Worm (Caenorhabditis elegans): ENCODE measurements around the gene chts-1.

DNA sequence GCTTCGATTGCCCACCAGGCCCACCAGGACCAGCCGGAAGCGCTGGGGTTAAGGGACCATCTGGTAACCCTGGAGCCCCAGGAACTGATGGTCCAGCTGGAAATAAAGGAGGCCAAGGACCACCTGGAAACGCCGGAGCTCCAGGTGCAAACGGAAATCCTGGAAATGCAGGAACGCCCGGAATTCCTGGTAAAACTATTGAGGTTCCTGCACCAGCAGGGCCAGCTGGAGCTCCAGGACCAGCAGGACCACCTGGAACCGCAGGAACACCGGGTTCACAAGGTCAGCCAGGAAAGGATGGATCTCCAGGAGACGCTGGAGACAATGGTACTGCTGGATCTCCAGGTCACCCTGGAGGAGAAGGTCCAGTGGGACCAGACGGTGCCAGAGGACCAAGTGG, 28.2 kb upstream of the chts-1 start:
- no peak for TF ChIP-seq nhr-76 (tag; optimal IDR thresholded peaks at IDR 0.05)
- TF ChIP-seq fkh-10 (GFP tag; optimal IDR thresholded peaks at IDR 0.05): no peak
- TF ChIP-seq alr-1 (tag; optimal IDR thresholded peaks at IDR 0.05; ENCODE audit: borderline replicate concordance): no peak
